Fruit fly (Drosophila melanogaster): ENCODE results near the gene eIF3g1.

Gene eIF3g1

dm6 chrX:2581793-2582503 is 28.2 kb downstream of the eIF3g1 start (continued):
- peak; percentile 88 for TF ChIP-seq ind (GFP tag; optimal IDR thresholded peaks at IDR 0.05)
- TF ChIP-seq nerfin-1 (tag; optimal IDR thresholded peaks at IDR 0.05) = no peak
- peak; percentile 52 for TF ChIP-seq CG10267 (tag; optimal IDR thresholded peaks at IDR 0.05)
- no peak for TF ChIP-seq CG17912 (GFP tag; optimal IDR thresholded peaks at IDR 0.05)
- TF ChIP-seq Fer1 (GFP tag; optimal IDR thresholded peaks at IDR 0.05) = peak; percentile 93
- TF ChIP-seq Dll (GFP tag; IDR thresholded peaks at IDR 0.05; ENCODE audit: partially characterized antibody) = no peak
- TF ChIP-seq CG8388 (GFP tag; optimal IDR thresholded peaks at IDR 0.05) = peak; percentile 46
- TF ChIP-seq en (GFP tag; optimal IDR thresholded peaks at IDR 0.05) = peak; percentile 68
- peak; percentile 29 for TF ChIP-seq sug (tag; optimal IDR thresholded peaks at IDR 0.05)
- TF ChIP-seq Neu2 (GFP tag; optimal IDR thresholded peaks at IDR 0.05; ENCODE audit: borderline replicate concordance) = no peak
- no peak for TF ChIP-seq CG8478 (optimal IDR thresholded peaks at IDR 0.05)
- TF ChIP-seq CG6175 (GFP tag; IDR thresholded peaks at IDR 0.05) = no peak
- TF ChIP-seq CG1792 (GFP tag; optimal IDR thresholded peaks at IDR 0.05) = peak; percentile 64
- TF ChIP-seq CG11560 (tag; IDR thresholded peaks at IDR 0.05) = peak; percentile 58; the same call in 2 of the 3 replicates
- no peak for TF ChIP-seq pros (GFP tag; optimal IDR thresholded peaks at IDR 0.05)
- TF ChIP-seq grau (tag; optimal IDR thresholded peaks at IDR 0.05) = peak; percentile 73
- no peak for TF ChIP-seq Spps (tag; optimal IDR thresholded peaks at IDR 0.05)
- peak; percentile 75 for TF ChIP-seq schlank (tag; optimal IDR thresholded peaks at IDR 0.05)
- TF ChIP-seq fd3F (GFP tag; optimal IDR thresholded peaks at IDR 0.05) = peak; percentile 58
- no peak for TF ChIP-seq CG15601 (tag; optimal IDR thresholded peaks at IDR 0.05)
- peak; percentile 66 for TF ChIP-seq CG12659 (GFP tag; optimal IDR thresholded peaks at IDR 0.05)
- TF ChIP-seq gce (GFP tag; IDR thresholded peaks at IDR 0.05) = 0 out of 3 replicates have a peak, but pooled peaks have one; percentile 34
- TF ChIP-seq CG4360 (GFP tag; IDR thresholded peaks at IDR 0.05) = no peak
- no peak for TF ChIP-seq danr (GFP tag; IDR thresholded peaks at IDR 0.05)
- peak; percentile 52 for TF ChIP-seq CoRest (tag; optimal IDR thresholded peaks at IDR 0.05)
- TF ChIP-seq psq (GFP tag; optimal IDR thresholded peaks at IDR 0.05) = no peak
- TF ChIP-seq ase (GFP tag; IDR thresholded peaks at IDR 0.05) = peak; percentile 65; the same call in 1 of the 3 replicates
- TF ChIP-seq Bteb2 (GFP tag; optimal IDR thresholded peaks at IDR 0.05) = peak; percentile 78
- TF ChIP-seq CG14710 (tag; optimal IDR thresholded peaks at IDR 0.05) = peak; percentile 0
- peak; percentile 53 for TF ChIP-seq CG18011 (GFP tag; optimal IDR thresholded peaks at IDR 0.05)
- no peak for TF ChIP-seq CG1529 (GFP tag; optimal IDR thresholded peaks at IDR 0.05)
- peak; percentile 67 for TF ChIP-seq CG1233 (GFP tag; optimal IDR thresholded peaks at IDR 0.05)
- TF ChIP-seq z (GFP tag; IDR thresholded peaks at IDR 0.05) = peak; percentile 22; the same call in 1 of the 3 replicates
- no peak for TF ChIP-seq CG3838 (GFP tag; optimal IDR thresholded peaks at IDR 0.05)
- TF ChIP-seq CG8281 (tag; optimal IDR thresholded peaks at IDR 0.05) = peak; percentile 19
- no peak for TF ChIP-seq CG1832 (GFP tag; optimal IDR thresholded peaks at IDR 0.05)
- TF ChIP-seq Atf-2 (GFP tag; optimal IDR thresholded peaks at IDR 0.05) = peak; percentile 58
- peak; percentile 66 for TF ChIP-seq crc (GFP tag; optimal IDR thresholded peaks at IDR 0.05)
- peak; percentile 69 for TF ChIP-seq CG10147 (GFP tag; optimal IDR thresholded peaks at IDR 0.05)
- TF ChIP-seq grn (GFP tag; optimal IDR thresholded peaks at IDR 0.05) = no peak
- peak; percentile 67 for TF ChIP-seq gro (GFP tag; optimal IDR thresholded peaks at IDR 0.05)
- TF ChIP-seq CG14667 (GFP tag; IDR thresholded peaks at IDR 0.05) = peak; percentile 61
- TF ChIP-seq ttk (GFP tag; IDR thresholded peaks at IDR 0.05) = peak; percentile 76
- TF ChIP-seq tgo (GFP tag; IDR thresholded peaks at IDR 0.05) = peak; percentile 78
- TF ChIP-seq Hr39 (optimal IDR thresholded peaks at IDR 0.05) = no peak
- TF ChIP-seq CG13296 (GFP tag; optimal IDR thresholded peaks at IDR 0.05) = peak; percentile 66
- peak; percentile 32; the same call in 1 of the 2 replicates for TF ChIP-seq wor (GFP tag; IDR thresholded peaks at IDR 0.05)
- no peak for TF ChIP-seq pan (optimal IDR thresholded peaks at IDR 0.05)
- TF ChIP-seq pan (GFP tag; optimal IDR thresholded peaks at IDR 0.05 in 1 of 2, IDR thresholded peaks at IDR 0.05 in 1 of 2) = peak in 1 of 2 experiments; percentile 85
- no peak for TF ChIP-seq sima (GFP tag; optimal IDR thresholded peaks at IDR 0.05)
